Worm (Caenorhabditis elegans) whole organism, young adult: ENCODE data around the gene xpf-1.

Experiments
- C06A6.2 ChIP-seq: fragments of 200-800 bp; sonication (Bioruptor generic); conservative IDR thresholded peaks from 2 replicates; pipeline ENCODE4 v1.3.6; 2022; ENCODE audit warnings: missing genetic modification characterization, missing compliant biosample characterization
- Y79H2A.3 ChIP-seq: fragments of 200-800 bp; sonication (Bioruptor generic); conservative IDR thresholded peaks from 2 replicates; pipeline ENCODE4 v1.3.6; 2022; ENCODE audit warnings: missing genetic modification reagents, missing genetic modification characterization, missing compliant biosample characterization
- attf-3 ChIP-seq: fragments of 200-800 bp; sonication (Bioruptor generic); conservative IDR thresholded peaks from 2 replicates; pipeline ENCODE4 v1.3.6; 2022; ENCODE audit warnings: missing genetic modification reagents, missing genetic modification characterization, missing compliant biosample characterization
- efl-1 ChIP-seq: fragments of 150-350 bp; optimal IDR thresholded peaks from 2 replicates; lab custom pipeline; 2014; ENCODE audit warnings: missing biosample characterization, missing genetic modification reagents, missing genetic modification characterization
- hsf-1 ChIP-seq: fragments of 200-800 bp; sonication (Bioruptor generic); IDR thresholded peaks from 2 replicates; pipeline ENCODE4 v1.3.6; 2022; ENCODE audit warnings: missing genetic modification reagents, missing genetic modification characterization, missing compliant biosample characterization
- mcd-1 ChIP-seq: fragments of 200-800 bp; sonication (Bioruptor generic); IDR thresholded peaks from 2 replicates; pipeline ENCODE4 v1.3.6; 2022; ENCODE audit warnings: missing genetic modification reagents, missing genetic modification characterization, missing compliant biosample characterization
- nfya-2 ChIP-seq: fragments of 200-800 bp; sonication (Bioruptor generic); IDR thresholded peaks from 2 replicates; pipeline ENCODE4 v1.3.6; 2022; ENCODE audit warnings: missing genetic modification reagents, missing genetic modification characterization, missing compliant biosample characterization
- nhr-27 ChIP-seq: fragments of 200-800 bp; sonication (Bioruptor generic); optimal IDR thresholded peaks from 2 replicates; lab custom pipeline; 2018; ENCODE audit warnings: mild to moderate bottlenecking, missing genetic modification characterization, moderate library complexity, missing compliant biosample characterization
- ztf-22 ChIP-seq: fragments of 200-800 bp; sonication (Bioruptor generic); optimal IDR thresholded peaks from 2 replicates; lab custom pipeline; 2018; ENCODE audit warnings: mild to moderate bottlenecking, missing genetic modification characterization, moderate library complexity, missing compliant biosample characterization
- ztf-25 ChIP-seq: fragments of 200-800 bp; sonication (Bioruptor generic); IDR thresholded peaks from 2 replicates; pipeline ENCODE4 v1.3.6; 2022; ENCODE audit warnings: missing genetic modification reagents, missing genetic modification characterization, missing compliant biosample characterization

- TF ChIP-seq ztf-22 (GFP tag; lab: Kevin White, UChicago) (no peak), nfya-2 (no peak), ztf-25 (GFP tag; lab: Robert Waterston, UW) (no peak), attf-3 (GFP tag; lab: Robert Waterston, UW) (no peak), mcd-1 (GFP tag; lab: Robert Waterston, UW) (no peak), C06A6.2 (GFP tag; lab: Robert Waterston, UW) (no peak), nhr-27 (tag; lab: Kevin White, UChicago) (no peak), Y79H2A.3 (GFP tag; lab: Robert Waterston, UW) (no peak), hsf-1 (GFP tag; lab: Robert Waterston, UW) (no peak), efl-1 (no peak)
Measured at ce11 chrII:11720102-11720501, 24.1 kb downstream of the xpf-1 start, which contains the start of gene F13D12.3.
